Worm (Caenorhabditis elegans) whole organism, L4 larva: Measurements from ENCODE around the gene srr-2.

Experiments
- D1046.2 ChIP-seq: fragments of 200-800 bp; sonication (Bioruptor generic); IDR thresholded peaks from 2 replicates; pipeline ENCODE4 v1.3.6; 2022; ENCODE audit warnings: missing genetic modification characterization, missing compliant biosample characterization
- F10B5.3 ChIP-seq: sonication (generic microtip); optimal IDR thresholded peaks from 2 replicates; lab custom pipeline; 2016; ENCODE audit warnings: mild to moderate bottlenecking, missing genetic modification characterization, missing compliant biosample characterization
- F26F4.8 ChIP-seq: fragments of 200-800 bp; sonication (Bioruptor generic); conservative IDR thresholded peaks from 2 replicates; pipeline ENCODE4 v1.3.6; 2022; ENCODE audit warnings: missing genetic modification characterization, missing compliant biosample characterization
- F37D6.2 ChIP-seq: sonication (generic microtip); optimal IDR thresholded peaks from 2 replicates; lab custom pipeline; 2016; ENCODE audit warnings: mild to moderate bottlenecking, missing genetic modification characterization, missing compliant biosample characterization
- F44E2.7 ChIP-seq: fragments of 200-800 bp; sonication (Bioruptor generic); IDR thresholded peaks from 2 replicates; pipeline ENCODE4 v2.1.2; 2022; ENCODE audit warnings: missing genetic modification characterization, missing compliant biosample characterization
- R02D3.7 ChIP-seq: fragments of 150-350 bp; sonication (generic microtip); optimal IDR thresholded peaks from 3 replicates; lab custom pipeline; 2014; ENCODE audit warnings: missing biosample characterization, missing genetic modification characterization
- T20F7.1 ChIP-seq: fragments of 200-800 bp; sonication (Bioruptor generic); optimal IDR thresholded peaks from 2 replicates; lab custom pipeline; 2018; ENCODE audit warnings: mild to moderate bottlenecking, missing genetic modification characterization, missing compliant biosample characterization
- T26A8.4 ChIP-seq: fragments of 200-800 bp; sonication (Bioruptor generic); IDR thresholded peaks from 2 replicates; pipeline ENCODE4 v1.3.6; 2022; ENCODE audit warnings: missing genetic modification characterization, missing compliant biosample characterization
- Y5F2A.4 ChIP-seq: fragments of 200-800 bp; sonication (Bioruptor generic); optimal IDR thresholded peaks from 2 replicates; lab custom pipeline; 2018; ENCODE audit warnings: mild to moderate bottlenecking, missing genetic modification characterization, missing compliant biosample characterization
- ZK337.2 ChIP-seq: fragments of 200-800 bp; sonication (Bioruptor generic); IDR thresholded peaks from 2 replicates; pipeline ENCODE4 v1.3.6; 2022; ENCODE audit warnings: missing genetic modification reagents, missing genetic modification characterization, missing compliant biosample characterization
- ZK546.5 ChIP-seq, 2 experiments: sonication (generic microtip); optimal IDR thresholded peaks; 2 replicates each; lab custom pipeline; 2017; ENCODE audit warnings: missing biosample characterization in 2 of 2, missing genetic modification characterization in 2 of 2
- aha-1 ChIP-seq: fragments of 150-350 bp; peaks from one replicate; lab custom pipeline; 2014; ENCODE audit warnings: missing biosample characterization, missing genetic modification characterization
- aly-2 ChIP-seq: sonication (generic microtip); optimal IDR thresholded peaks from 2 replicates; lab custom pipeline; 2018; ENCODE audit warnings: missing biosample characterization, missing genetic modification characterization
- arid-1 ChIP-seq: fragments of 200-800 bp; sonication (Bioruptor generic); conservative IDR thresholded peaks from 2 replicates; pipeline ENCODE4 v1.3.6; 2022; ENCODE audit warnings: missing genetic modification reagents, missing genetic modification characterization, missing compliant biosample characterization
- attf-4 ChIP-seq: sonication (generic microtip); optimal IDR thresholded peaks from 3 replicates; lab custom pipeline; 2017; ENCODE audit warnings: missing biosample characterization, missing genetic modification characterization
- ceh-20 ChIP-seq: fragments of 200-800 bp; sonication (Bioruptor generic); IDR thresholded peaks from 2 replicates; pipeline ENCODE4 v1.3.6; 2022; ENCODE audit warnings: missing genetic modification reagents, missing genetic modification characterization, missing compliant biosample characterization
- ceh-32 ChIP-seq: sonication (generic microtip); optimal IDR thresholded peaks from 2 replicates; lab custom pipeline; 2016; ENCODE audit warnings: mild to moderate bottlenecking, missing genetic modification characterization, missing compliant biosample characterization; ENCODE audit not compliant: poor library complexity
- ceh-44 ChIP-seq: fragments of 200-800 bp; sonication (Bioruptor generic); IDR thresholded peaks from 2 replicates; pipeline ENCODE4 v1.3.6; 2022; ENCODE audit warnings: missing genetic modification reagents, missing genetic modification characterization, missing compliant biosample characterization
- ceh-62 ChIP-seq: sonication (generic microtip); optimal IDR thresholded peaks from 2 replicates; lab custom pipeline; 2017; ENCODE audit warnings: missing biosample characterization, missing genetic modification characterization
- ces-1 ChIP-seq: fragments of 150-350 bp; sonication (generic microtip); optimal IDR thresholded peaks from 4 replicates; lab custom pipeline; 2014; ENCODE audit warnings: missing biosample characterization, missing genetic modification reagents, missing genetic modification characterization
- daf-8 ChIP-seq: fragments of 200-800 bp; sonication (Bioruptor generic); IDR thresholded peaks from 2 replicates; pipeline ENCODE4 v1.3.6; 2022; ENCODE audit warnings: missing genetic modification characterization, missing compliant biosample characterization
- dmd-6 ChIP-seq: fragments of 200-800 bp; sonication (Bioruptor generic); IDR thresholded peaks from 2 replicates; pipeline ENCODE4 v1.3.6; 2022; ENCODE audit warnings: missing genetic modification reagents, missing genetic modification characterization, missing compliant biosample characterization
- dmd-8 ChIP-seq: fragments of 200-800 bp; sonication (Bioruptor generic); IDR thresholded peaks from 2 replicates; pipeline ENCODE4 v1.3.6; 2022; ENCODE audit warnings: missing genetic modification characterization, missing compliant biosample characterization
- dmd-9 ChIP-seq: fragments of 200-800 bp; sonication (Bioruptor generic); IDR thresholded peaks from 2 replicates; pipeline ENCODE4 v1.3.6; 2022; ENCODE audit warnings: missing genetic modification reagents, missing genetic modification characterization, missing compliant biosample characterization
- duxl-1 ChIP-seq: sonication (generic microtip); optimal IDR thresholded peaks from 2 replicates; lab custom pipeline; 2016; ENCODE audit warnings: mild to moderate bottlenecking, missing genetic modification characterization, moderate library complexity, missing compliant biosample characterization; ENCODE audit not compliant: poor library complexity
- dve-1 ChIP-seq: sonication (generic microtip); optimal IDR thresholded peaks from 2 replicates; lab custom pipeline; 2017; ENCODE audit warnings: antibody characterized with exemption, mild to moderate bottlenecking, missing genetic modification characterization, missing compliant biosample characterization; ENCODE audit not compliant: insufficient read depth
- egl-43 ChIP-seq: fragments of 200-800 bp; sonication (Bioruptor generic); IDR thresholded peaks from 2 replicates; pipeline ENCODE4 v1.3.6; 2022; ENCODE audit warnings: missing genetic modification reagents, missing genetic modification characterization, missing compliant biosample characterization
- fos-1 ChIP-seq: fragments of 150-350 bp; optimal IDR thresholded peaks from 2 replicates; lab custom pipeline; 2014; ENCODE audit warnings: missing biosample characterization, missing genetic modification characterization
- hif-1 ChIP-seq, 2 experiments: sonication (generic microtip); optimal IDR thresholded peaks; 2 replicates each; lab custom pipeline; 2016 to 2017; ENCODE audit warnings: missing compliant biosample characterization in 2 of 2, missing genetic modification characterization in 2 of 2, missing genetic modification reagents in 2 of 2, missing genotype in 2 of 2, mild to moderate bottlenecking in 1 of 2
- hlh-11 ChIP-seq: fragments of 200-800 bp; sonication (Bioruptor generic); optimal IDR thresholded peaks from 2 replicates; lab custom pipeline; 2018; ENCODE audit warnings: mild to moderate bottlenecking, missing genetic modification characterization, missing compliant biosample characterization
- hmg-1.1 ChIP-seq: fragments of 200-800 bp; sonication (Bioruptor generic); IDR thresholded peaks from 2 replicates; pipeline ENCODE4 v1.3.6; 2022; ENCODE audit warnings: missing genetic modification reagents, missing genetic modification characterization, missing compliant biosample characterization
- lin-29 ChIP-seq: fragments of 200-800 bp; sonication (Bioruptor generic); IDR thresholded peaks from 2 replicates; pipeline ENCODE4 v1.3.6; 2022; ENCODE audit warnings: missing genetic modification reagents, missing genetic modification characterization, missing compliant biosample characterization
- lir-3 ChIP-seq: sonication (generic microtip); optimal IDR thresholded peaks from 2 replicates; lab custom pipeline; 2016; ENCODE audit warnings: mild to moderate bottlenecking, missing genetic modification characterization, missing compliant biosample characterization
- madf-9 ChIP-seq: fragments of 200-800 bp; sonication (Bioruptor generic); conservative IDR thresholded peaks from 2 replicates; pipeline ENCODE4 v1.3.6; 2022; ENCODE audit warnings: missing genetic modification reagents, missing genetic modification characterization, missing compliant biosample characterization
- mdt-29 ChIP-seq: fragments of 200-800 bp; sonication (Bioruptor generic); IDR thresholded peaks from 2 replicates; pipeline ENCODE4 v1.3.6; 2022; ENCODE audit warnings: missing genetic modification reagents, missing genetic modification characterization, missing compliant biosample characterization
- mes-2 ChIP-seq: sonication (generic microtip); optimal IDR thresholded peaks from 2 replicates; lab custom pipeline; 2016; ENCODE audit warnings: missing genotype, mild to moderate bottlenecking, missing genetic modification characterization, missing compliant biosample characterization; ENCODE audit not compliant: poor library complexity, severe bottlenecking
- mxl-2 ChIP-seq: fragments of 200-800 bp; sonication (Bioruptor generic); conservative IDR thresholded peaks from 2 replicates; pipeline ENCODE4 v1.3.6; 2022; ENCODE audit warnings: missing genetic modification reagents, missing genetic modification characterization, missing compliant biosample characterization
- mxl-3 ChIP-seq: fragments of 200-800 bp; sonication (Bioruptor generic); optimal IDR thresholded peaks from 2 replicates; lab custom pipeline; 2018; ENCODE audit warnings: mild to moderate bottlenecking, missing genetic modification characterization, missing compliant biosample characterization
- nhr-10 ChIP-seq: fragments of 150-350 bp; optimal IDR thresholded peaks from 2 replicates; lab custom pipeline; 2014; ENCODE audit warnings: missing biosample characterization, missing genetic modification characterization
- nhr-111 ChIP-seq: fragments of 200-800 bp; sonication (Bioruptor generic); optimal IDR thresholded peaks from 2 replicates; lab custom pipeline; 2018; ENCODE audit warnings: mild to moderate bottlenecking, missing genetic modification characterization, missing compliant biosample characterization
- nhr-25 ChIP-seq: sonication (generic microtip); optimal IDR thresholded peaks from 2 replicates; lab custom pipeline; 2017; ENCODE audit warnings: missing genetic modification characterization, mild to moderate bottlenecking, missing compliant biosample characterization, antibody characterized with exemption, moderate library complexity, borderline replicate concordance; ENCODE audit not compliant: insufficient read depth
- nhr-41 ChIP-seq: fragments of 200-800 bp; sonication (Bioruptor generic); IDR thresholded peaks from 2 replicates; pipeline ENCODE4 v1.3.6; 2022; ENCODE audit warnings: missing genetic modification reagents, missing genetic modification characterization, missing compliant biosample characterization
- nhr-48 ChIP-seq: sonication (generic microtip); optimal IDR thresholded peaks from 2 replicates; lab custom pipeline; 2016; ENCODE audit warnings: mild to moderate bottlenecking, missing genetic modification characterization, missing compliant biosample characterization
- nhr-6 ChIP-seq: fragments of 150-350 bp; optimal IDR thresholded peaks from 2 replicates; lab custom pipeline; 2014; ENCODE audit warnings: missing biosample characterization, missing genetic modification characterization
- nhr-76 ChIP-seq: fragments of 150-350 bp; optimal IDR thresholded peaks from 2 replicates; lab custom pipeline; 2014; ENCODE audit warnings: missing biosample characterization, missing genetic modification characterization
- nhr-77 ChIP-seq: fragments of 150-350 bp; optimal IDR thresholded peaks from 2 replicates; lab custom pipeline; 2014; ENCODE audit warnings: missing biosample characterization, missing genetic modification characterization
- php-3 ChIP-seq: fragments of 200-800 bp; sonication (Bioruptor generic); IDR thresholded peaks from 2 replicates; pipeline ENCODE4 v1.3.6; 2022; ENCODE audit warnings: missing genetic modification reagents, missing genetic modification characterization, missing compliant biosample characterization
- skn-1 ChIP-seq: fragments of 150-350 bp; optimal IDR thresholded peaks from 2 replicates; lab custom pipeline; 2014; ENCODE audit warnings: missing biosample characterization, missing genetic modification characterization
- unc-62 ChIP-seq, 3 experiments: fragments of 150-350 bp in 1 of 3; sonication (generic microtip); optimal IDR thresholded peaks in 2 of 3; peaks in 1 of 3; 1 replicate in 1 of 3; 2 replicates in 2 of 3; lab custom pipeline; 2014 to 2017; ENCODE audit warnings: missing biosample characterization in 3 of 3, missing genetic modification characterization in 3 of 3, missing genetic modification reagents in 3 of 3, missing genotype in 1 of 3
- zip-11 ChIP-seq: fragments of 200-800 bp; sonication (Bioruptor generic); IDR thresholded peaks from 2 replicates; pipeline ENCODE4 v1.3.6; 2022; ENCODE audit warnings: missing genetic modification characterization, missing compliant biosample characterization
- ztf-11 ChIP-seq: fragments of 150-350 bp; optimal IDR thresholded peaks from 2 replicates; lab custom pipeline; 2014; ENCODE audit warnings: missing biosample characterization, missing genetic modification characterization
- ztf-7 ChIP-seq: fragments of 150-350 bp; optimal IDR thresholded peaks from 2 replicates; lab custom pipeline; 2014; ENCODE audit warnings: missing biosample characterization, missing genetic modification characterization

srr-2 gene

ce11 chrV:19203299-19203698, 13.7 kb downstream of the srr-2 start, which contains the start of gene Y39B6A.1 (continued):
- TF ChIP-seq F44E2.7 (GFP tag; lab: Robert Waterston, UW) (no peak), F37D6.2 (tag; lab: Kevin White, UChicago) (no peak), ZK337.2 (GFP tag; lab: Robert Waterston, UW) (no peak), ceh-44 (no peak), hmg-1.1 (GFP tag; lab: Robert Waterston, UW) (no peak), aly-2 (tag; lab: Kevin White, UChicago) (no peak), mxl-3 (GFP tag; lab: Kevin White, UChicago) (no peak), attf-4 (no peak), mdt-29 (GFP tag; lab: Robert Waterston, UW) (no peak), F10B5.3 (no peak), lir-3 (tag; lab: Kevin White, UChicago) (no peak), nhr-76 (tag; lab: Kevin White, UChicago) (no peak), nhr-41 (GFP tag; lab: Robert Waterston, UW) (no peak), nhr-111 (GFP tag; lab: Kevin White, UChicago) (no peak), nhr-77 (tag; lab: Kevin White, UChicago) (peak; percentile 28), nhr-10 (tag; lab: Kevin White, UChicago) (no peak), ceh-62 (tag; lab: Kevin White, UChicago) (no peak), mes-2 (tag; lab: Kevin White, UChicago) (no peak), mxl-2 (GFP tag; lab: Robert Waterston, UW) (no peak), unc-62 (GFP tag; optimal IDR thresholded peaks at IDR 0.05 in 1 of 2; lab: Kevin White, UChicago) (no peak), unc-62 (tag; optimal IDR thresholded peaks at IDR 0.05; lab: Kevin White, UChicago) (no peak), nhr-25 (tag; lab: Kevin White, UChicago) (no peak), aha-1 (tag; lab: Kevin White, UChicago) (no peak), dmd-8 (no peak), ztf-7 (tag; lab: Kevin White, UChicago) (no peak), T20F7.1 (GFP tag; lab: Kevin White, UChicago) (no peak), ceh-32 (tag; lab: Kevin White, UChicago) (no peak), ces-1 (no peak), ztf-11 (tag; lab: Kevin White, UChicago) (no peak), nhr-6 (tag; lab: Kevin White, UChicago) (no peak), ZK546.5 (tag; optimal IDR thresholded peaks at IDR 0.05; lab: Kevin White, UChicago) (no peak), fos-1 (tag; lab: Kevin White, UChicago) (no peak), daf-8 (GFP tag; lab: Robert Waterston, UW) (no peak), dmd-9 (GFP tag; lab: Robert Waterston, UW) (no peak), egl-43 (GFP tag; lab: Robert Waterston, UW) (no peak), arid-1 (GFP tag; lab: Robert Waterston, UW) (no peak), hif-1 (tag; optimal IDR thresholded peaks at IDR 0.05; lab: Kevin White, UChicago) (no peak), dmd-6 (GFP tag; lab: Robert Waterston, UW) (peak; percentile 45), F26F4.8 (no peak), ceh-20 (GFP tag; lab: Robert Waterston, UW) (no peak), Y5F2A.4 (GFP tag; lab: Kevin White, UChicago) (no peak), php-3 (no peak), duxl-1 (no peak), nhr-48 (tag; lab: Kevin White, UChicago) (no peak), T26A8.4 (no peak), hlh-11 (tag; lab: Kevin White, UChicago) (peak; percentile 59), dve-1 (tag; lab: Kevin White, UChicago) (peak; percentile 70), R02D3.7 (no peak), lin-29 (GFP tag; lab: Robert Waterston, UW) (no peak), skn-1 (tag; lab: Kevin White, UChicago) (no peak), madf-9 (no peak), D1046.2 (GFP tag; lab: Robert Waterston, UW) (no peak), zip-11 (GFP tag; lab: Robert Waterston, UW) (no peak)
